Worm (Caenorhabditis elegans) whole organism, mixed stage, embryonic: ENCODE data around the gene acox-1.5.

Experiments
- M03D4.4 ChIP-seq: sonication (generic microtip); optimal IDR thresholded peaks from 2 replicates; lab custom pipeline; 2017; ENCODE audit warnings: mild to moderate bottlenecking, missing genetic modification characterization, missing compliant biosample characterization
- bed-3 ChIP-seq: fragments of 200-800 bp; sonication (Bioruptor generic); optimal IDR thresholded peaks from 3 replicates; lab custom pipeline; 2018; ENCODE audit warnings: mild to moderate bottlenecking, missing genetic modification characterization, moderate library complexity, missing compliant biosample characterization
- ceh-39 ChIP-seq: fragments of 150-350 bp; optimal IDR thresholded peaks from 2 replicates; lab custom pipeline; 2014; ENCODE audit warnings: missing biosample characterization, missing genetic modification characterization
- ceh-43 ChIP-seq: fragments of 200-800 bp; sonication (Bioruptor generic); optimal IDR thresholded peaks from 2 replicates; lab custom pipeline; 2018; ENCODE audit warnings: mild to moderate bottlenecking, missing genetic modification characterization, moderate library complexity, missing compliant biosample characterization
- ceh-83 ChIP-seq: fragments of 200-800 bp; sonication (Bioruptor generic); optimal IDR thresholded peaks from 2 replicates; lab custom pipeline; 2018; ENCODE audit warnings: mild to moderate bottlenecking, missing genetic modification characterization, missing compliant biosample characterization
- ces-1 ChIP-seq: fragments of 150-350 bp; optimal IDR thresholded peaks from 2 replicates; lab custom pipeline; 2014; ENCODE audit warnings: missing biosample characterization, missing genetic modification reagents, missing genetic modification characterization
- cnd-1 ChIP-seq: fragments of 200-800 bp; sonication (Bioruptor generic); optimal IDR thresholded peaks from 2 replicates; lab custom pipeline; 2018; ENCODE audit warnings: mild to moderate bottlenecking, missing genetic modification characterization, missing compliant biosample characterization
- drap-1 ChIP-seq: fragments of 200-800 bp; sonication (Bioruptor generic); optimal IDR thresholded peaks from 3 replicates; lab custom pipeline; 2018; ENCODE audit warnings: mild to moderate bottlenecking, missing genetic modification characterization, missing compliant biosample characterization
- elt-1 ChIP-seq: sonication (generic microtip); optimal IDR thresholded peaks from 2 replicates; lab custom pipeline; 2017; ENCODE audit warnings: missing genetic modification characterization, mild to moderate bottlenecking, missing compliant biosample characterization, antibody characterized with exemption, moderate library complexity, borderline replicate concordance; ENCODE audit not compliant: insufficient read depth
- elt-3 ChIP-seq: fragments of 150-350 bp; optimal IDR thresholded peaks from 2 replicates; lab custom pipeline; 2014; ENCODE audit warnings: missing biosample characterization, missing genetic modification characterization
- flh-1 ChIP-seq: fragments of 200-800 bp; sonication (Bioruptor generic); optimal IDR thresholded peaks from 2 replicates; lab custom pipeline; 2018; ENCODE audit warnings: mild to moderate bottlenecking, missing genetic modification characterization, moderate library complexity, missing compliant biosample characterization
- ham-2 ChIP-seq: fragments of 200-800 bp; sonication (Bioruptor generic); optimal IDR thresholded peaks from 2 replicates; lab custom pipeline; 2018; ENCODE audit warnings: mild to moderate bottlenecking, missing genetic modification characterization, missing compliant biosample characterization
- hlh-1 ChIP-seq: fragments of 150-350 bp; optimal IDR thresholded peaks from 2 replicates; lab custom pipeline; 2014; ENCODE audit warnings: missing biosample characterization, missing genetic modification reagents, missing genetic modification characterization
- lin-13 ChIP-seq: fragments of 150-350 bp; optimal IDR thresholded peaks from 2 replicates; lab custom pipeline; 2014; ENCODE audit warnings: missing biosample characterization, missing genetic modification characterization
- lin-32 ChIP-seq: fragments of 200-800 bp; sonication (Bioruptor generic); optimal IDR thresholded peaks from 2 replicates; lab custom pipeline; 2018; ENCODE audit warnings: mild to moderate bottlenecking, missing genetic modification characterization, missing compliant biosample characterization
- lsy-2 ChIP-seq: fragments of 150-350 bp; optimal IDR thresholded peaks from 2 replicates; lab custom pipeline; 2014; ENCODE audit warnings: missing biosample characterization, missing genetic modification characterization
- mep-1 ChIP-seq: fragments of 150-350 bp; optimal IDR thresholded peaks from 2 replicates; lab custom pipeline; 2017; ENCODE audit warnings: missing biosample characterization, missing genetic modification reagents, missing genetic modification characterization, inconsistent platforms
- mls-2 ChIP-seq: sonication (generic microtip); optimal IDR thresholded peaks from 2 replicates; lab custom pipeline; 2016; ENCODE audit warnings: mild to moderate bottlenecking, missing genetic modification characterization, moderate library complexity, missing compliant biosample characterization
- nhr-237 ChIP-seq: fragments of 150-350 bp; optimal IDR thresholded peaks from 2 replicates; lab custom pipeline; 2014; ENCODE audit warnings: missing biosample characterization, missing genetic modification characterization
- nhr-28 ChIP-seq: fragments of 150-350 bp; optimal IDR thresholded peaks from 2 replicates; lab custom pipeline; 2014; ENCODE audit warnings: missing biosample characterization, missing genetic modification characterization
- nhr-76 ChIP-seq: sonication (generic microtip); optimal IDR thresholded peaks from 2 replicates; lab custom pipeline; 2017; ENCODE audit warnings: missing biosample characterization, missing genetic modification characterization
- pha-4 ChIP-seq: fragments of 150-350 bp; optimal IDR thresholded peaks from 2 replicates; lab custom pipeline; 2018; ENCODE audit warnings: missing biosample characterization, missing genetic modification reagents, missing genetic modification characterization
- sem-2 ChIP-seq: fragments of 200-800 bp; sonication (Bioruptor generic); optimal IDR thresholded peaks from 2 replicates; lab custom pipeline; 2018; ENCODE audit warnings: mild to moderate bottlenecking, missing genetic modification characterization, missing compliant biosample characterization
- snpc-4 ChIP-seq: fragments of 150-350 bp; optimal IDR thresholded peaks from 2 replicates; lab custom pipeline; 2014; ENCODE audit warnings: missing biosample characterization, missing genetic modification characterization
- sptf-1 ChIP-seq: sonication (generic microtip); optimal IDR thresholded peaks from 2 replicates; lab custom pipeline; 2017; ENCODE audit warnings: mild to moderate bottlenecking, missing genetic modification characterization, moderate library complexity, missing compliant biosample characterization
- tbx-8 ChIP-seq: fragments of 200-800 bp; sonication (Bioruptor generic); optimal IDR thresholded peaks from 2 replicates; lab custom pipeline; 2018; ENCODE audit warnings: mild to moderate bottlenecking, missing genetic modification characterization, moderate library complexity, missing compliant biosample characterization
- unc-120 ChIP-seq: sonication (generic microtip); optimal IDR thresholded peaks from 2 replicates; lab custom pipeline; 2017; ENCODE audit warnings: missing genetic modification characterization, missing compliant biosample characterization; ENCODE audit not compliant: poor library complexity, severe bottlenecking
- unc-39 ChIP-seq: fragments of 150-350 bp; optimal IDR thresholded peaks from 2 replicates; lab custom pipeline; 2014; ENCODE audit warnings: missing biosample characterization, missing genetic modification characterization
- unc-62 ChIP-seq: fragments of 150-350 bp; optimal IDR thresholded peaks from 2 replicates; lab custom pipeline; 2014; ENCODE audit warnings: missing biosample characterization, missing genetic modification reagents, missing genetic modification characterization
- zip-8 ChIP-seq: fragments of 150-350 bp; optimal IDR thresholded peaks from 2 replicates; lab custom pipeline; 2014; ENCODE audit warnings: missing biosample characterization, missing genetic modification characterization
- ztf-11 ChIP-seq: fragments of 150-350 bp; optimal IDR thresholded peaks from 2 replicates; lab custom pipeline; 2014; ENCODE audit warnings: missing biosample characterization, missing genetic modification characterization

The acox-1.5 gene

DNA sequence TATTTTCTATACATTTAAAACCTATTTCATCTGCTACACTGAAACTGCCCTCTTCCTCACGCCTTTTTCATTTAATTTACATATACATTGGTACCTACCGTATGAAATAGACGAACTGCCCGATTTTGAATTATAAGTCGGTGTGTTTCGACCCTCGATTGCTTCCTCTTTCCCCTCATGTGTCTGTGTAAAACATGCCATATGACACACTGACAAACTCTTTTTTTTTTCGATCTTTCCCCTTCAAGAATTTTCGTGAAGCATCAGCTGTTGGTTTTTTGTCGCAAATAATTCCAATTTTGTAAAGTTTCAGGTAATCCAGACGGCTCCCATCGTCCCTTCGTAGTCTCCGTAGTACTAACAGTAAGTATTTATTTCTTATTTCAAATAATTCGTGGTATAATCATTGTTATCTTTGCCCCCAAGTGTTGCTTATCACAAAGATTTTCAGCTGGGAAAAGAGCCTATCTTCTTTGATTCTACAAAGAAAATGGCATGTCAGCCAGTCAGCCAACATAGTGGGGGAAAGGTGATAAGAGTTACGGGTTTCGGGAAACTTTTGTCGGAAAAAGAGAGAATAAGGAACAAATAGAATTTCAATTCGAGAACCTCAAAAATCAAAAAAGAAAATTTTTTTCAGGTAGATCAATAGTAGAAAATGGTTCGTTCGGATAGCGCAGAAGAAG lies 30.0 kb upstream of the acox-1.5 start:
- TF ChIP-seq elt-3 (tag; lab: Kevin White, UChicago) = no peak
- no peak for TF ChIP-seq pha-4 (tag; lab: Kevin White, UChicago)
- TF ChIP-seq ces-1 (GFP tag; lab: Kevin White, UChicago) = no peak
- TF ChIP-seq unc-39 (tag; lab: Kevin White, UChicago) = no peak
- TF ChIP-seq snpc-4 (tag; lab: Kevin White, UChicago) = no peak
- TF ChIP-seq zip-8 (tag; lab: Kevin White, UChicago) = no peak
- TF ChIP-seq sem-2 (GFP tag; lab: Kevin White, UChicago) = no peak

DNA sequence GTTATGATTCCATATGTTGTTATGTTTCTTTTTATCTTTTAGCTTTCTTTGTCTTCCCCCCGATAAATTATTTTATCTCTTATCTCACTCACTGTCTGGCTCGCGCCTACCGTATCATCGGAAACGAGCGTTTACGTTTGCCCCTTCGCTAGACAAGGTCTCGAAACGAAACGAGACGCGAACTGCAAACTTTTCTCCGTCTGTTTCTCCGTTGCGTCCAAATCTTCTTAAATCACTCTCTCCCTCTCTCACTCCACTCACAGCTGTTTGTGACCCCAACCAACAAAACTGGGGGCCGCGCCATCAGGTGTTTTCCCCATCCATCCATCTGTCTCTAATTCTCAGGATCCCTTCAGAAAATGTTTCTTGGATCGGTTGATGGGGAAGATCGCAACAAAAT lies 28.2 kb upstream of the acox-1.5 start:
- TF ChIP-seq cnd-1 (tag; lab: Kevin White, UChicago) (no peak), ham-2 (GFP tag; lab: Kevin White, UChicago) (no peak), drap-1 (GFP tag; lab: Kevin White, UChicago) (no peak), ces-1 (GFP tag; lab: Kevin White, UChicago) (no peak), ztf-11 (tag; lab: Kevin White, UChicago) (no peak), lin-32 (no peak), M03D4.4 (no peak), pha-4 (tag; lab: Kevin White, UChicago) (no peak), ceh-83 (GFP tag; lab: Kevin White, UChicago) (no peak), snpc-4 (tag; lab: Kevin White, UChicago) (no peak), zip-8 (tag; lab: Kevin White, UChicago) (no peak), flh-1 (GFP tag; lab: Kevin White, UChicago) (no peak)

DNA sequence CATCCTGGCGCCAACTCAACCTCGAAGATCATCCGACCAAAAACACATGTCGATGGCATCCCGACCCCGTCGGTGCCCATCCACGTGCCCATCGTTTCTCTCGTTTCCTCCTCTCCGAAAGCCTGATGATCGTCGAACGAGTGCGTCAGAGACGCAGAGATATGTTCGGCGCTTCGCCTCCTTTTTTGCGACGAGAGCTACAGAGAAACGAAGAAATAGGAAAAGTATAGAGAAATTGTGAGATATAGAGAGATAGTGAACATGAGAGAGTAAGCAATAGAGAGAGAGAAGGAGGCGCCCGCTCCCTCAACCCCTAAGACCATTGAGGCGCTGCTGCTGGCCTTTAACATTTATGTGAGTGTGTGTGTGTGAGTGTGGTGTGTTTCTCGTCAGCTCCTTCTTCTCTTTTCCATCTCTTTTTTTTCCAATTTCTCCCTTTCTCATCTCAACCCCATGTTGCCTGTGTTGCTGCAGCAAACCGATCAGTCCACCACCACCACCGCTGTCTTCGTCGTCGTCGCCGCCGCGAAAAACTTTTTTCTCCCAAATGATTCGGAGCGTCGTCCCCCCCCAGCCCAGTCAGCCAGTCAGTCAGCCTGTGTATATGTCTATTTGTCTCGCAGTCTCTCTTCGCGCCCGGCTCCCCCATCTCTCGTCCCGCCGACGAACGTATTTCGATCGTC lies 27.2 kb upstream of the acox-1.5 start, which contains the start of gene hlh-11:
Gene hlh-11, plus strand, starts transcription at position 633 of the 683 bp plus-strand sequence.
- TF ChIP-seq nhr-237 (tag; lab: Kevin White, UChicago) (peak; percentile 45), bed-3 (GFP tag; lab: Kevin White, UChicago) (no peak), mls-2 (peak; percentile 23), mep-1 (peak; percentile 8), nhr-28 (no peak), pha-4 (tag; lab: Kevin White, UChicago) (no peak), nhr-76 (tag; lab: Kevin White, UChicago) (no peak), ces-1 (GFP tag; lab: Kevin White, UChicago) (peak; percentile 58), elt-1 (no peak), flh-1 (GFP tag; lab: Kevin White, UChicago) (peak; percentile 32), ceh-43 (no peak), unc-62 (peak; percentile 20), M03D4.4 (no peak), snpc-4 (tag; lab: Kevin White, UChicago) (no peak), lin-13 (tag; lab: Kevin White, UChicago) (peak; percentile 19), unc-120 (tag; lab: Kevin White, UChicago) (peak; percentile 96), ceh-83 (GFP tag; lab: Kevin White, UChicago) (no peak), sem-2 (GFP tag; lab: Kevin White, UChicago) (no peak), lsy-2 (peak; percentile 35), hlh-1 (tag; lab: Kevin White, UChicago) (peak; percentile 25)

DNA sequence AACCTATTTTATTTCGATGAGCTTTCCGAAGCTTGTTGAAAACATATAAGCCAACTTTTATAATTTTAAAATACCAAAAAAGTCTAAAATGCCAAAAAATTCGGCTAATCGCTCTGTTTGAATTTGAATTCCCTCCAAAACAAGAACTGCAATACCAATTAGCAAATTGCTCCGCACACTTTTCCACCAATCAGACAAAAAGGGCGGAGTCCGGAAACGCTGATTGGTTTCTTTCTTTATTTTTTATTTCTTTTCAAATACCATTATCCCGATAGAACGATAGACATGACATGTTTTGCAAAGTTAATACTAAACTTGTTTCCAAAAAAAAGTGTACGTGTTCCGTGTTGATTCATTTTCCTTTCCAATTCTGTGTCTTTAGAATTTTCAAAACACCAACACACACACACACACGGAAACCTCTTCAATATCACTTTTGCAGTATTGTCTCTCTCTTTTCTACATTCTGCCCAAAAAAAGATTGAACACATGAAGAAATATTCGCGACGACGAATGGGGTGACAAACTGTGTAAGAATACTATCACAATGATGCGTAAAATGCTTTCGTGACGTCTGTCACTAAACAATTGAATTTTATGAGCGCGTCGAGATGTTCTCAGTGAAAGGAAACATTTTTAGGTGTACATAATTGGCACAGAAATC lies 25.7 kb upstream of the acox-1.5 start:
- TF ChIP-seq cnd-1 (tag; lab: Kevin White, UChicago) = no peak
- no peak for TF ChIP-seq mep-1
- no peak for TF ChIP-seq lin-32
- no peak for TF ChIP-seq tbx-8 (GFP tag; lab: Kevin White, UChicago)
- no peak for TF ChIP-seq ces-1 (GFP tag; lab: Kevin White, UChicago)
- no peak for TF ChIP-seq zip-8 (tag; lab: Kevin White, UChicago)
- TF ChIP-seq sptf-1 (tag; lab: Kevin White, UChicago) = no peak
- no peak for TF ChIP-seq ceh-39 (tag; lab: Kevin White, UChicago)
- TF ChIP-seq bed-3 (GFP tag; lab: Kevin White, UChicago) = no peak
- no peak for TF ChIP-seq unc-120 (tag; lab: Kevin White, UChicago)
- TF ChIP-seq, all 35 proteins: peak for 0
